Worm (Caenorhabditis elegans): ENCODE measurements around the gene F56F11.2.

Gene F56F11.2

DNA sequence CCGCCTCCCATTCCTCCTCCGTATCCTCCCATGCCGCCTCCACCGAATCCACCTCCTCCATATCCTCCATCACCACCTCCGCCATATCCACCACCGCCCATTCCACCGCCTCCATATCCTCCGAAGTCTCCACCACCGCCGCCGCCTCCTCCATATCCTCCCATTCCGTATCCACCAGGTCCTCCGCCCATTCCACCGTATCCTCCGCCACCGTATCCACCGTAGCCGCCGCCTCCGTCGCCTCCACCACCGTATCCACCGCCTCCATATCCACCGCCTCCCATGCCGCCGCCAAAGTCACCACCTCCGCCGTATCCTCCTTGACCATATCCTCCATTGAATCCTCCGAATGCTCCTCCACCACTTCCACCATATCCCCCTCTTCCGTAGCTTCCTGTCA lies 17.6 kb downstream of the F56F11.2 start:
- TF ChIP-seq set-16 (GFP tag; IDR thresholded peaks at IDR 0.05) (peak; percentile 95), tag-97 (GFP tag; IDR thresholded peaks at IDR 0.05) (no peak), T20F7.1 (GFP tag; optimal IDR thresholded peaks at IDR 0.05) (no peak), egl-43 (GFP tag; IDR thresholded peaks at IDR 0.05) (0 out of 2 replicates have a peak, but pooled peaks have one; percentile 41), F26F4.8 (GFP tag; conservative IDR thresholded peaks at IDR 0.05) (no peak)

DNA sequence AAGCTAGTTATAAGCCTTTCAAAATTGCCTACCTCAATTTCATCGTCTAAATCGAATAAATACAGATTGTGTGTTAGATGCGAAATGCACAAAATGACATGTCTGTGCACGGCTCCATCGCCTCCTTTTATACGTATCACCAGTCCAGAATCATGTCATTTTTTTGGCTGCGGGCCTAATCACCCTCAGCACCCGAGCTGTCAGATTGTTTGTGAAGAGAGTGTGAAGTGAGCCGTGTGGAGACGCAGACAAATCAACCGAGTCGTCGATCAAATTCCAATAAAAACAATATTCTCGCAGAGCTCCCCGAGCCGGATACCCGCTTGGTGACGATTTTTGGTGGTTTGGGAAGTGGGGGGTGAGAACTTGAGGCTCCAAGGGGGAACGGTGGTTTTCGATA lies 19.0 kb downstream of the F56F11.2 start, which contains the start of gene idpa-1:
Gene idpa-1 (minus strand): TSS at position 101 of the 400 bp plus-strand sequence.
- 0 out of 2 replicates have a peak, but pooled peaks have one; percentile 25 for TF ChIP-seq F44E2.7 (GFP tag; IDR thresholded peaks at IDR 0.05)
- TF ChIP-seq ZK337.2 (GFP tag; IDR thresholded peaks at IDR 0.05): no peak

DNA sequence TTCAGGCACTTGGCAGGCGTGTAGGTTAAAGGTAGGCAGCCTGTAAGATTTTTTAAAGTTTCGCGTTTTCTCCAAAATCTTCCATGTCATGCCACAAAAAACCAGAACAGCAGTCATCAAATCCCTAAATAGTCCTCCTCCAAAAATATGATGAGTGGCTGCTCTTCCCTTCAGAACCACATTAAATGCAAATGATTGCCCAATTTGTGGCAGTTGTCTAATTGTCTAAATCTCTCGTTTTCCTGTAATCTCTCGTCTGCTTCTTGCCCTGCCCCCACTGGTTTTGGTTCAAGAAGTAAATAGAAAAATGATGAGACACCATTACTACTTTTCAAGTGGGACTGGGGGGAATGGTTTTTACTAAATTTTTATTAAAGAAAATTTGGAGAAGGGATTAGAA lies 22.1 kb downstream of the F56F11.2 start:
- TF ChIP-seq aha-1 (tag) (peak; percentile 57), nhr-237 (tag; optimal IDR thresholded peaks at IDR 0.05) (no peak)

DNA sequence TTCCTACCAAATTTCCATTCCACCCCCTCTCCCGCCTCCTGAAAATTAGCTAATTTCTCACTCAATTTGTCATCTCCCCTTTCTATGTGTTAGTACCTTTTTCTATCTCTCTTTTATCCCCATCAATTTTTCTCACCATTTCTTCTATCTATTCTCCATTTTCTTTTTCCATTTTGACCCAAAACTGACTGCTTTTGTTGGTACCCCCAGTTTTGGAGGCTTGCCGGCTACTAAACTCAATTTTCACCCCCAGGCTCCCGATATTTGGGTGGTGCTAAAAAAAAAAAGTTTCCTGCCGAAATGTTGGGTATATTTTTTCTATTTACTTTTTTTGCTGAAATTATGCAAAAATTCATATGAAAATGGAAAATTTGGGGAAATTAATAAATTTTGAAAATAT lies 25.7 kb downstream of the F56F11.2 start:
- TF ChIP-seq arid-1 (GFP tag; conservative IDR thresholded peaks at IDR 0.05): no peak
- no peak for TF ChIP-seq F37D6.2 (tag; optimal IDR thresholded peaks at IDR 0.05)
- no peak for TF ChIP-seq jun-1 (tag; optimal IDR thresholded peaks at IDR 0.05)
- no peak for TF ChIP-seq ces-1 (GFP tag; optimal IDR thresholded peaks at IDR 0.05)
- TF ChIP-seq aha-1 (tag): peak; percentile 15
- TF ChIP-seq nhr-41 (GFP tag; IDR thresholded peaks at IDR 0.05): no peak
- no peak for TF ChIP-seq skn-1 (tag; optimal IDR thresholded peaks at IDR 0.05)

DNA sequence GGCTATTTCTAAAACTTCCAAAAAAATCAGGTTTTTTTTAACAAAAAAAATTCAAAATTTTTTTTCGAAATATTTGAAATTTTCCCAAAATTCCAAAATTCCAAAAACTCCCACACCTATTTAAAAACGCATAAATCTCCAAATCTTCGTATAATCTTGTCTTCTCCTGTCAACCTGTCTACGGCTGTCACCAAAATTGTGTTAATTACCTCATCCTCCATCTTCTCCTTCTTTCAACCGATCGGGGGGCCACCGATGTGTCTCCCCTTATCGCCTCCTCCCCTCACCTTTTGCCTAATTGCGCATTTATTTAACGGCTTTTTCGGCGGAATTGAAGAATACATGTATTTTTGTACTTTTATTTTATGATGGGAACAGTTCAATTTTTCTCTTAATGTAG lies 26.8 kb downstream of the F56F11.2 start:
- TF ChIP-seq daf-8 (GFP tag; IDR thresholded peaks at IDR 0.05) (no peak), nhr-42 (GFP tag; IDR thresholded peaks at IDR 0.05) (no peak), unc-130 (GFP tag; optimal IDR thresholded peaks at IDR 0.05) (no peak), mep-1 (tag; optimal IDR thresholded peaks at IDR 0.05) (no peak), daf-16 (GFP tag; optimal IDR thresholded peaks at IDR 0.05) (no peak), daf-16 (tag; optimal IDR thresholded peaks at IDR 0.05) (no peak), ZK337.2 (GFP tag; IDR thresholded peaks at IDR 0.05) (no peak), rbr-2 (tag; optimal IDR thresholded peaks at IDR 0.05) (no peak), tra-1 (GFP tag; IDR thresholded peaks at IDR 0.05) (no peak), dpl-1 (GFP tag; optimal IDR thresholded peaks at IDR 0.05) (no peak), lsy-2 (tag; optimal IDR thresholded peaks at IDR 0.05) (no peak), Y5F2A.4 (GFP tag; optimal IDR thresholded peaks at IDR 0.05) (no peak), zfp-2 (tag; optimal IDR thresholded peaks at IDR 0.05) (no peak), vab-7 (GFP tag; IDR thresholded peaks at IDR 0.05) (no peak), nhr-237 (tag; optimal IDR thresholded peaks at IDR 0.05) (no peak), unc-62 (GFP tag; optimal IDR thresholded peaks at IDR 0.05 in 1 of 2) (no peak), unc-62 (tag; optimal IDR thresholded peaks at IDR 0.05) (no peak), mes-2 (tag; optimal IDR thresholded peaks at IDR 0.05; ENCODE audit: poor library complexity, severe bottlenecking) (no peak), nhr-76 (tag; optimal IDR thresholded peaks at IDR 0.05) (no peak), dmd-9 (GFP tag; IDR thresholded peaks at IDR 0.05) (no peak), egl-27 (tag; optimal IDR thresholded peaks at IDR 0.05) (no peak)

DNA sequence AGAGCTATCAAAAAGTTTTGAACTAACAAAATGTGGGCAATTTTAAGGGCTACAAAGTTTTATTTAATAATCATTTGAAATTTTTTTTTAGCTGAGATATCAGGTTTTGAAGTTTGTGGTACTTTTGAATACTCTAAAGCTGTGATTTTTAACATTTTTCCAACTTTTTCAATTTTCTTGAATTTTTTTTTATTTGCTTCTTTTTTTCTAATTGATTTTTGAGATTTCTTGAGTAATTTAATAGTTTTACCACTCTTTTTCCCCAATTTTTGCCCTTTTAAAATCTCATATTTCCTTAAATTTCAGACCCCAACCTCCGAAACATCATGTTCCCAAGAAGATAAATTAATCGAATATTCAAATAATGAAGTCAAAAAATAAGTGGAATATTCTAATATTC lies 28.5 kb downstream of the F56F11.2 start, which contains the start of gene cdh-1:
Gene cdh-1 (plus strand): TSS at position 301 of the 400 bp plus-strand sequence.
- TF ChIP-seq skn-1 (tag; optimal IDR thresholded peaks at IDR 0.05) (no peak), ceh-44 (GFP tag; IDR thresholded peaks at IDR 0.05) (no peak), duxl-1 (tag; optimal IDR thresholded peaks at IDR 0.05; ENCODE audit: poor library complexity) (no peak), nhr-111 (GFP tag; optimal IDR thresholded peaks at IDR 0.05) (no peak), madf-9 (GFP tag; conservative IDR thresholded peaks at IDR 0.05) (no peak), zip-2 (tag; optimal IDR thresholded peaks at IDR 0.05) (no peak), lir-3 (tag; optimal IDR thresholded peaks at IDR 0.05) (no peak), ctbp-1 (GFP tag; IDR thresholded peaks at IDR 0.05) (no peak), dmd-8 (GFP tag; IDR thresholded peaks at IDR 0.05) (no peak), dpl-1 (GFP tag; optimal IDR thresholded peaks at IDR 0.05) (no peak), set-16 (GFP tag; IDR thresholded peaks at IDR 0.05) (no peak), php-3 (GFP tag; IDR thresholded peaks at IDR 0.05) (no peak)

All from whole organism, L4 larva.